Fruit fly (Drosophila melanogaster) whole organism, embryonic: ENCODE results near the gene Ilp7.
A peak's percentile ranks its signal among the peaks of the same experiment; 100 is the strongest.

Experiments
- Asciz ChIP-seq: fragments of 200-800 bp; sonication (Bioruptor generic); optimal IDR thresholded peaks from 2 replicates; lab custom pipeline; 2017; ENCODE audit warnings: missing biosample characterization, mild to moderate bottlenecking, missing genetic modification characterization, missing genetic modification reagents
- Awh ChIP-seq: fragments of 200-800 bp; sonication (Bioruptor generic); IDR thresholded peaks from 2 replicates; pipeline ENCODE4, ENCODE4 v1.3.6; 2022; ENCODE audit warnings: missing biosample characterization, missing genetic modification characterization
- CG10147 ChIP-seq: fragments of 200-800 bp; sonication (Bioruptor generic); optimal IDR thresholded peaks from 2 replicates; lab custom pipeline; 2019; ENCODE audit warnings: missing biosample characterization, mild to moderate bottlenecking, missing genetic modification characterization, moderate library complexity
- CG10274 ChIP-seq: fragments of 200-800 bp; sonication (Bioruptor generic); optimal IDR thresholded peaks from 3 replicates; lab custom pipeline; 2017; ENCODE audit warnings: missing biosample characterization, mild to moderate bottlenecking, missing genetic modification characterization
- CG10543 ChIP-seq: fragments of 200-800 bp; sonication (Bioruptor generic); optimal IDR thresholded peaks from 3 replicates; lab custom pipeline; 2017; ENCODE audit warnings: missing biosample characterization, mild to moderate bottlenecking, missing genetic modification characterization, moderate library complexity
- CG10979 ChIP-seq: fragments of 200-800 bp; sonication (Bioruptor generic); optimal IDR thresholded peaks from 2 replicates; lab custom pipeline; 2018; ENCODE audit warnings: missing biosample characterization, mild to moderate bottlenecking, missing genetic modification characterization, moderate library complexity
- CG11085 ChIP-seq: fragments of 200-800 bp; sonication (Bioruptor generic); IDR thresholded peaks from 2 replicates; pipeline ENCODE4 v1.3.6; 2022; ENCODE audit warnings: missing biosample characterization, missing genetic modification characterization
- CG12219 ChIP-seq: fragments of 200-800 bp; sonication (Bioruptor generic); optimal IDR thresholded peaks from 3 replicates; lab custom pipeline; 2018; ENCODE audit warnings: missing biosample characterization, mild to moderate bottlenecking, missing genetic modification characterization
- CG13123 ChIP-seq: fragments of 200-800 bp; sonication (Bioruptor generic); optimal IDR thresholded peaks from 2 replicates; lab custom pipeline; 2016; ENCODE audit warnings: missing biosample characterization, missing genetic modification characterization
- CG13296 ChIP-seq: fragments of 200-800 bp; sonication (Bioruptor generic); optimal IDR thresholded peaks from 3 replicates; lab custom pipeline; 2018; ENCODE audit warnings: missing biosample characterization, mild to moderate bottlenecking, missing genetic modification characterization
- CG14710 ChIP-seq: fragments of 200-800 bp; sonication (Bioruptor generic); optimal IDR thresholded peaks from 3 replicates; lab custom pipeline; 2019; ENCODE audit warnings: missing biosample characterization, mild to moderate bottlenecking, missing genetic modification characterization, moderate library complexity
- CG15601 ChIP-seq: fragments of 200-800 bp; sonication (Bioruptor generic); optimal IDR thresholded peaks from 3 replicates; lab custom pipeline; 2019; ENCODE audit warnings: missing biosample characterization, mild to moderate bottlenecking, missing genetic modification characterization, moderate library complexity
- CG18476 ChIP-seq: fragments of 200-800 bp; sonication (Bioruptor generic); optimal IDR thresholded peaks from 2 replicates; lab custom pipeline; 2016; ENCODE audit warnings: missing biosample characterization, mild to moderate bottlenecking, missing genetic modification characterization
- CG2712 ChIP-seq: fragments of 200-800 bp; optimal IDR thresholded peaks from 3 replicates; lab custom pipeline; 2019; ENCODE audit warnings: missing biosample characterization, mild to moderate bottlenecking, missing genetic modification characterization, moderate library complexity
- CG31365 ChIP-seq: fragments of 200-800 bp; sonication (Bioruptor generic); optimal IDR thresholded peaks from 2 replicates; lab custom pipeline; 2018; ENCODE audit warnings: missing biosample characterization, mild to moderate bottlenecking, missing genetic modification characterization
- CG31388 ChIP-seq: fragments of 200-800 bp; sonication (Bioruptor generic); optimal IDR thresholded peaks from 2 replicates; lab custom pipeline; 2016; ENCODE audit warnings: missing biosample characterization, missing genetic modification characterization
- CG3163 ChIP-seq: fragments of 200-800 bp; sonication (Bioruptor generic); optimal IDR thresholded peaks from 3 replicates; lab custom pipeline; 2016; ENCODE audit warnings: missing biosample characterization, missing genetic modification characterization
- CG34422 ChIP-seq: fragments of 200-800 bp; sonication (Bioruptor generic); IDR thresholded peaks from 3 replicates; pipeline ENCODE4 v1.3.6; 2022; ENCODE audit warnings: missing biosample characterization, missing genetic modification characterization
- CG8765 ChIP-seq: fragments of 200-800 bp; sonication (Bioruptor generic); IDR thresholded peaks from 2 replicates; pipeline ENCODE4 v1.3.6; 2022; ENCODE audit warnings: missing biosample characterization, missing genetic modification characterization
- CG9797 ChIP-seq: fragments of 200-800 bp; sonication (Bioruptor generic); optimal IDR thresholded peaks from 3 replicates; lab custom pipeline; 2018; ENCODE audit warnings: missing biosample characterization, mild to moderate bottlenecking, missing genetic modification characterization
- CG9876 ChIP-seq: fragments of 200-800 bp; sonication (Bioruptor generic); optimal IDR thresholded peaks from 2 replicates; lab custom pipeline; 2016; ENCODE audit warnings: missing biosample characterization, missing genetic modification characterization
- Chrac-16 ChIP-seq: fragments of 200-800 bp; sonication (Bioruptor generic); optimal IDR thresholded peaks from 3 replicates; lab custom pipeline; 2016; ENCODE audit warnings: missing biosample characterization, missing genetic modification characterization
- Dad ChIP-seq: fragments of 200-800 bp; sonication (Bioruptor generic); optimal IDR thresholded peaks from 3 replicates; lab custom pipeline; 2016; ENCODE audit warnings: missing biosample characterization, missing genetic modification characterization
- Dfd ChIP-seq, 2 experiments: fragments of >200 bp; optimal IDR thresholded peaks; 2 replicates each; lab custom pipeline; 2017; ENCODE audit warnings: missing biosample characterization in 2 of 2, missing genetic modification characterization in 2 of 2
- Dip2 ChIP-seq: fragments of 200-800 bp; sonication (Bioruptor generic); IDR thresholded peaks from 2 replicates; pipeline ENCODE4 v1.3.6; 2022; ENCODE audit warnings: missing biosample characterization, missing genetic modification characterization
- Doc3 ChIP-seq: fragments of 200-800 bp; sonication (Bioruptor generic); IDR thresholded peaks from 3 replicates; pipeline ENCODE4 v1.3.6; 2022; ENCODE audit warnings: missing biosample characterization, missing genetic modification characterization; ENCODE audit not compliant: partially characterized antibody
- ERR ChIP-seq: fragments of 200-800 bp; sonication (Bioruptor generic); optimal IDR thresholded peaks from 2 replicates; lab custom pipeline; 2016; ENCODE audit warnings: missing biosample characterization, missing genetic modification characterization
- Elba2 ChIP-seq: fragments of 200-800 bp; sonication (Bioruptor generic); optimal IDR thresholded peaks from 3 replicates; lab custom pipeline; 2016; ENCODE audit warnings: missing biosample characterization, missing genetic modification characterization
- Gug ChIP-seq: fragments of 200-800 bp; sonication (Bioruptor generic); IDR thresholded peaks from 4 replicates; pipeline ENCODE4 v1.3.6; 2022; ENCODE audit warnings: missing biosample characterization, missing genetic modification characterization
- Hand ChIP-seq: fragments of 200-800 bp; sonication (Bioruptor generic); optimal IDR thresholded peaks from 2 replicates; lab custom pipeline; 2017; ENCODE audit warnings: mild to moderate bottlenecking, missing biosample characterization, missing genetic modification reagents, missing genetic modification characterization
- Pdp1 ChIP-seq, 2 experiments: fragments of 200-800 bp; sonication (Bioruptor generic); optimal IDR thresholded peaks; 3 replicates each; lab custom pipeline; 2016; ENCODE audit warnings: missing biosample characterization in 2 of 2, missing genetic modification characterization in 2 of 2, mild to moderate bottlenecking in 1 of 2, moderate library complexity in 1 of 2
- Xrp1 ChIP-seq: fragments of 200-800 bp; sonication (Bioruptor generic); IDR thresholded peaks from 2 replicates; pipeline ENCODE4 v1.3.6; 2022; ENCODE audit warnings: missing biosample characterization, missing genetic modification characterization
- amos ChIP-seq: fragments of 200-800 bp; sonication (Bioruptor generic); IDR thresholded peaks from 2 replicates; pipeline ENCODE4 v1.3.6; 2022; ENCODE audit warnings: missing biosample characterization, missing genetic modification characterization; ENCODE audit not compliant: partially characterized antibody
- aop ChIP-seq: fragments of 200-800 bp; sonication (Bioruptor generic); IDR thresholded peaks from 2 replicates; pipeline ENCODE4 v1.3.6; 2022; ENCODE audit warnings: missing biosample characterization, missing genetic modification characterization
- chif ChIP-seq, 2 experiments: fragments of 200-800 bp; sonication (Bioruptor generic); optimal IDR thresholded peaks; 3 replicates each; lab custom pipeline; 2016; ENCODE audit warnings: missing biosample characterization in 2 of 2, missing genetic modification characterization in 2 of 2
- chn ChIP-seq: fragments of 200-800 bp; sonication (Bioruptor generic); optimal IDR thresholded peaks from 2 replicates; lab custom pipeline; 2016; ENCODE audit warnings: missing biosample characterization, missing genetic modification characterization
- corto ChIP-seq: fragments of 200-800 bp; sonication (Bioruptor generic); optimal IDR thresholded peaks from 2 replicates; lab custom pipeline; 2016; ENCODE audit warnings: missing biosample characterization, mild to moderate bottlenecking, missing genetic modification characterization, moderate library complexity
- dm ChIP-seq: fragments of 200-800 bp; sonication (Bioruptor generic); optimal IDR thresholded peaks from 3 replicates; lab custom pipeline; 2016; ENCODE audit warnings: missing biosample characterization, missing genetic modification characterization
- eve ChIP-seq, 2 experiments: fragments of >200 bp; optimal IDR thresholded peaks; 2 replicates each; lab custom pipeline; 2017; ENCODE audit warnings: missing biosample characterization in 2 of 2, missing genetic modification characterization in 2 of 2
- inv ChIP-seq: fragments of 200-800 bp; sonication (Bioruptor generic); IDR thresholded peaks from 2 replicates; pipeline ENCODE4 v1.3.6; 2022; ENCODE audit warnings: missing biosample characterization, missing genetic modification characterization; ENCODE audit not compliant: partially characterized antibody
- kay ChIP-seq: fragments of 200-800 bp; sonication (Bioruptor generic); optimal IDR thresholded peaks from 2 replicates; lab custom pipeline; 2016; ENCODE audit warnings: missing biosample characterization, missing genetic modification characterization
- ken ChIP-seq: fragments of 200-800 bp; sonication (Bioruptor generic); IDR thresholded peaks from 3 replicates; pipeline ENCODE4 v1.3.6; 2022; ENCODE audit warnings: missing biosample characterization, missing genetic modification characterization
- klu ChIP-seq: fragments of 200-800 bp; sonication (Bioruptor generic); IDR thresholded peaks from 2 replicates; pipeline ENCODE4 v1.3.6; 2022; ENCODE audit warnings: missing biosample characterization, missing genetic modification characterization
- knrl ChIP-seq: fragments of 200-800 bp; sonication (Bioruptor generic); IDR thresholded peaks from 3 replicates; pipeline ENCODE4 v1.3.6; 2022; ENCODE audit warnings: missing biosample characterization, missing genetic modification characterization; ENCODE audit not compliant: partially characterized antibody
- oc ChIP-seq: fragments of 200-800 bp; sonication (Bioruptor generic); optimal IDR thresholded peaks from 2 replicates; lab custom pipeline; 2018; ENCODE audit warnings: missing biosample characterization, mild to moderate bottlenecking, missing genetic modification characterization, moderate library complexity
- otp ChIP-seq: fragments of 200-800 bp; sonication (Bioruptor generic); IDR thresholded peaks from 3 replicates; pipeline ENCODE4, ENCODE4 v1.3.6; 2022; ENCODE audit warnings: missing biosample characterization, missing genetic modification characterization
- shn ChIP-seq: fragments of 200-800 bp; sonication (Bioruptor generic); optimal IDR thresholded peaks from 3 replicates; lab custom pipeline; 2016; ENCODE audit warnings: missing biosample characterization, missing genetic modification characterization
- so ChIP-seq: fragments of 200-800 bp; sonication (Bioruptor generic); IDR thresholded peaks from 3 replicates; pipeline ENCODE4 v1.3.6; 2022; ENCODE audit warnings: missing biosample characterization, missing genetic modification characterization
- sqz ChIP-seq: fragments of 200-800 bp; sonication (Bioruptor generic); optimal IDR thresholded peaks from 3 replicates; lab custom pipeline; 2018; ENCODE audit warnings: missing biosample characterization, mild to moderate bottlenecking, missing genetic modification characterization
- zf30C ChIP-seq: fragments of 200-800 bp; sonication (Bioruptor generic); optimal IDR thresholded peaks from 3 replicates; lab custom pipeline; 2018; ENCODE audit warnings: missing biosample characterization, mild to moderate bottlenecking, missing genetic modification characterization

Gene Ilp7

DNA sequence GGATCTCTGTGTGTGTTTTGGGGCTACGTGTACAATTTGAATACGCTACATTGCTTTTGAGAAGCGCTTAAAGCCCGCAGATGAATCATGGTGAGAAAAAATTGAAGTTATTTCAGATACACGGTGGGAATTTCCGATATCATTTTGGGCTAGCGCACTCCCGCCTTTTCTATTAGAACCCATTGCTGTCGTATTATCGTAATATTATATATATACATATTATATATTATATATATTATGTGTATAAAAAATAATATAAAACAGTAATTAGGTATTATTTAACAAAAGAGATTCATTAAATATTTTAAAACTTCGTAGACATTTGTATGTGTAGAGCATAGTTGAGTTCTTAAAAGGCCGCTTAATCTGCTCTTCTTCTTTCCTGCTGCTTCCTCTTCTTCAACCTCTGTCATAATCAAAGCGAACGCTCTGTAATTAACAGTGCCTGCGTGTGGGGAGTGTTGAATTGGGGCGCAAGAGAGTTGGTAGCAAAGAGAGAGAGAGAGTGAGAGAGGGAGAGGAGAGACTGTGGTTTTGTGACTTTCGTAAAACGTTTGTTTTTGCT is 10.5 kb downstream of the Ilp7 start (continued):
- peak in 1 of 2 experiments; percentile 79 for TF ChIP-seq Pdp1 (GFP tag; optimal IDR thresholded peaks at IDR 0.05; lab: Kevin White, UChicago)
- peak; percentile 90 for TF ChIP-seq CG14710 (tag; lab: Kevin White, UChicago)
- no peak for TF ChIP-seq CG9876 (GFP tag; lab: Kevin White, UChicago)
- peak; percentile 81 for TF ChIP-seq CG10147
- no peak for TF ChIP-seq Dfd (GFP tag; optimal IDR thresholded peaks at IDR 0.05; lab: Kevin White, UChicago)
- TF ChIP-seq zf30C: no peak
- peak; percentile 85 for TF ChIP-seq Asciz (GFP tag; lab: Kevin White, UChicago)
- peak; percentile 35 for TF ChIP-seq CG13123
- TF ChIP-seq Awh (GFP tag; lab: Robert Waterston, UW): 0 out of 2 replicates have a peak, but pooled peaks have one; percentile 47
- TF ChIP-seq sqz: peak; percentile 43
- TF ChIP-seq dm: no peak
- no peak for TF ChIP-seq CG12219
- peak; percentile 44 for TF ChIP-seq chn (GFP tag; lab: Kevin White, UChicago)
- peak; percentile 68 for TF ChIP-seq CG18476 (GFP tag; lab: Kevin White, UChicago)
- peak; percentile 74; the same call in 2 of the 3 replicates for TF ChIP-seq so (GFP tag; lab: Robert Waterston, UW)
- TF ChIP-seq Chrac-16: peak; percentile 54
- no peak for TF ChIP-seq inv (GFP tag; lab: Robert Waterston, UW)
- peak; percentile 72 for TF ChIP-seq oc (tag; lab: Kevin White, UChicago)
- no peak for TF ChIP-seq ERR (GFP tag; lab: Kevin White, UChicago)
- TF ChIP-seq chif (GFP tag; optimal IDR thresholded peaks at IDR 0.05; lab: Kevin White, UChicago): peak in 1 of 2 experiments; percentile 28
- TF ChIP-seq Dip2 (GFP tag; lab: Robert Waterston, UW): no peak
- TF ChIP-seq CG11085 (GFP tag; lab: Robert Waterston, UW): 0 out of 2 replicates have a peak, but pooled peaks have one; percentile 15
- TF ChIP-seq Gug (GFP tag; lab: Robert Waterston, UW): peak; percentile 49; the same call in 2 of the 4 replicates
- TF ChIP-seq Doc3: no peak
- TF ChIP-seq amos: no peak
- peak; percentile 78 for TF ChIP-seq CG13296
- TF ChIP-seq Xrp1 (GFP tag; lab: Robert Waterston, UW): peak; percentile 82
- peak; percentile 92 for TF ChIP-seq CG10979
- no peak for TF ChIP-seq aop (GFP tag; lab: Robert Waterston, UW)
- TF ChIP-seq klu: no peak
- no peak for TF ChIP-seq CG31365 (tag; lab: Kevin White, UChicago)
- no peak for TF ChIP-seq Elba2 (GFP tag; lab: Kevin White, UChicago)
- peak; percentile 45 for TF ChIP-seq kay (GFP tag; lab: Kevin White, UChicago)
- TF ChIP-seq otp: no peak
- TF ChIP-seq ken: 0 out of 3 replicates have a peak, but pooled peaks have one; percentile 41
- TF ChIP-seq CG2712 (tag; lab: Kevin White, UChicago): peak; percentile 93
- TF ChIP-seq CG10543 (GFP tag; lab: Kevin White, UChicago): peak; percentile 78
- no peak for TF ChIP-seq CG8765
- TF ChIP-seq CG10274 (GFP tag; lab: Kevin White, UChicago): peak; percentile 98
- TF ChIP-seq CG3163 (GFP tag; lab: Kevin White, UChicago): peak; percentile 89
- peak; percentile 64 for TF ChIP-seq corto (GFP tag; lab: Kevin White, UChicago)
- no peak for TF ChIP-seq shn
- TF ChIP-seq eve (GFP tag; optimal IDR thresholded peaks at IDR 0.05; lab: Kevin White, UChicago): no peak
- TF ChIP-seq CG34422 (GFP tag; lab: Robert Waterston, UW): peak; percentile 22; the same call in 1 of the 3 replicates
- peak; percentile 21 for TF ChIP-seq CG9797 (GFP tag; lab: Kevin White, UChicago)
- TF ChIP-seq CG15601 (tag; lab: Kevin White, UChicago): peak; percentile 88
- TF ChIP-seq CG31388 (GFP tag; lab: Kevin White, UChicago): peak; percentile 25
- peak; percentile 59 for TF ChIP-seq Hand (GFP tag; lab: Kevin White, UChicago)
- TF ChIP-seq knrl: no peak
- TF ChIP-seq Dad (GFP tag; lab: Kevin White, UChicago): no peak
